Worm (Caenorhabditis elegans): ENCODE data around the gene wht-3.

DNA sequence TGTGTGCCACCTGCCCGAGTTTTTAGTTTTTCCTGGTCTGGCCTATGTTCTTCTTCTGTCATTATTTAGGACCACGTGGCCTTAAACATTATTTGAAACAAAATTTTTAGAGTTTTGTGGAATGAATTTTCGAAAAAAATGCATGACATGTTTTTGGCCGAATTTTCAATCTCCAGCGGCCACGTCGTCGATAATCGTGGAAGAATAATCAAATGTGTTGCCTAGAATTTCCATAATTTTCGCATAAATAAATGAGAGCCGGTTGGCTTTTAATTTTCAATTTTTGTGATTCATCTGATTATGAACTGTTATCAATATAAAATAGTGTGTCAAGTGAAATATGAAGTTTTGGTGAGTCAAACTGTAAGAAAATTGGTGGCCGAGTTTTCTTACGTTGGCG lies 9.5 kb upstream of the wht-3 start, which contains the start of gene C01G12.16:
- TF ChIP-seq dao-5 (tag; optimal IDR thresholded peaks at IDR 0.05) (no peak), W03F9.2 (tag; optimal IDR thresholded peaks at IDR 0.05) (no peak)
